Fruit fly (Drosophila melanogaster): ENCODE measurements around the gene CG14634.
A peak's percentile ranks its signal among the peaks of the same experiment; 100 is the strongest.

Gene CG14634

dm6 chrX:844523-844922, 17.9 kb upstream of the CG14634 start, which contains the start of gene CG14635:
CG14635 (plus strand) TSS chrX:844823.
- TF ChIP-seq fd102C (GFP tag; optimal IDR thresholded peaks at IDR 0.05): no peak

dm6 chrX:847057-847456, 15.4 kb upstream of the CG14634 start, which contains the start of gene CG3713:
CG3713 (minus strand) TSS chrX:847157.
- TF ChIP-seq CG4854 (GFP tag; optimal IDR thresholded peaks at IDR 0.05) (no peak), ro (GFP tag; IDR thresholded peaks at IDR 0.05) (no peak)

dm6 chrX:868441-868840, 6.0 kb downstream of the CG14634 start:
- peak; percentile 74 for TF ChIP-seq CTCF (GFP tag; optimal IDR thresholded peaks at IDR 0.05)
- TF ChIP-seq dan (GFP tag; IDR thresholded peaks at IDR 0.05): no peak
- TF ChIP-seq CG9797 (GFP tag; optimal IDR thresholded peaks at IDR 0.05): no peak

- TF ChIP-seq dpn (GFP tag; optimal IDR thresholded peaks at IDR 0.05) (peak; percentile 3 to 19), CG9215 (GFP tag; IDR thresholded peaks at IDR 0.05) (0 out of 2 replicates have a peak, but pooled peaks have one; percentile 8), Fer1 (GFP tag; optimal IDR thresholded peaks at IDR 0.05) (peak; percentile 36), chif (GFP tag; optimal IDR thresholded peaks at IDR 0.05) (peak in 1 of 2 experiments; percentile 9), fd96Cb (tag; optimal IDR thresholded peaks at IDR 0.05) (peak; percentile 2), CG2678 (tag; optimal IDR thresholded peaks at IDR 0.05) (peak; percentile 39), tin (GFP tag; optimal IDR thresholded peaks at IDR 0.05) (peak; percentile 20), toy (GFP tag; IDR thresholded peaks at IDR 0.05) (no peak), so (GFP tag; IDR thresholded peaks at IDR 0.05) (0 out of 3 replicates have a peak, but pooled peaks have one; percentile 16), CG3995 (GFP tag; optimal IDR thresholded peaks at IDR 0.05) (no peak), CG12659 (GFP tag; optimal IDR thresholded peaks at IDR 0.05) (peak; percentile 7), zfh1 (GFP tag; IDR thresholded peaks at IDR 0.05) (peak; percentile 42; the same call in 1 of the 3 replicates), HLH54F (GFP tag; optimal IDR thresholded peaks at IDR 0.05) (peak; percentile 1), CG10565 (GFP tag; optimal IDR thresholded peaks at IDR 0.05) (no peak), CG32532 (GFP tag; IDR thresholded peaks at IDR 0.05) (peak; percentile 18; the same call in 1 of the 2 replicates), chm (GFP tag; IDR thresholded peaks at IDR 0.05) (no peak), Hmr (GFP tag; optimal IDR thresholded peaks at IDR 0.05) (peak; percentile 19), CG6813 (GFP tag; optimal IDR thresholded peaks at IDR 0.05) (no peak), HHEX (GFP tag; optimal IDR thresholded peaks at IDR 0.05) (peak; percentile 2), onecut (GFP tag; IDR thresholded peaks at IDR 0.05) (peak; percentile 75), CG7839 (tag; optimal IDR thresholded peaks at IDR 0.05) (peak; percentile 36), gem (tag; optimal IDR thresholded peaks at IDR 0.05) (peak; percentile 47), HLH3B (GFP tag; IDR thresholded peaks at IDR 0.05) (0 out of 2 replicates have a peak, but pooled peaks have one; percentile 11), ranshi (GFP tag; IDR thresholded peaks at IDR 0.05) (peak; percentile 13; the same call in 1 of the 2 replicates), dmrt99B (tag; optimal IDR thresholded peaks at IDR 0.05) (peak; percentile 39), Xbp1 (GFP tag; optimal IDR thresholded peaks at IDR 0.05) (peak; percentile 24), Atf-2 (GFP tag; optimal IDR thresholded peaks at IDR 0.05) (peak; percentile 4), CG7786 (GFP tag; optimal IDR thresholded peaks at IDR 0.05) (no peak), CG32772 (GFP tag; IDR thresholded peaks at IDR 0.05) (0 out of 2 replicates have a peak, but pooled peaks have one; percentile 10), Abd-B (GFP tag; optimal IDR thresholded peaks at IDR 0.05) (peak; percentile 6), CG8290 (GFP tag; optimal IDR thresholded peaks at IDR 0.05) (no peak), CG8290 (tag; optimal IDR thresholded peaks at IDR 0.05) (peak in 1 of 2 experiments; percentile 18), prd (optimal IDR thresholded peaks at IDR 0.05) (no peak), prd (GFP tag; IDR thresholded peaks at IDR 0.05) (0 out of 3 replicates have a peak, but pooled peaks have one; percentile 34), CG13424 (tag; optimal IDR thresholded peaks at IDR 0.05) (peak; percentile 23), Mes4 (GFP tag; optimal IDR thresholded peaks at IDR 0.05) (no peak), lab (GFP tag; optimal IDR thresholded peaks at IDR 0.05) (peak; percentile 36), CG18619 (GFP tag; optimal IDR thresholded peaks at IDR 0.05) (no peak), CG11504 (tag; optimal IDR thresholded peaks at IDR 0.05) (peak; percentile 55), Hr51 (GFP tag; optimal IDR thresholded peaks at IDR 0.05) (peak in 1 of 2 experiments; percentile 27)
Observed at dm6 chrX:873739-874138, 11.3 kb downstream of the CG14634 start.
